Fruit fly (Drosophila melanogaster) S2 (cell line): ENCODE measurements around the gene CG44385.

Source experiments
- CG8478 ChIP-seq: fragments of >200 bp; optimal IDR thresholded peaks from 2 replicates; lab custom pipeline; 2018
- CTCF ChIP-seq, 2 experiments: fragments of >200 bp; optimal IDR thresholded peaks; 2 replicates each; lab custom pipeline; 2018

- TF ChIP-seq CG8478 (lab: Kevin White, UChicago) (no peak), CTCF (optimal IDR thresholded peaks at IDR 0.05; lab: Kevin White, UChicago) (no peak)
Measured at dm6 chrX:11136587-11137512, 4.6 kb upstream of the CG44385 start, which contains the start of gene Klp10A.
